Worm (Caenorhabditis elegans) whole organism, mixed stage, embryonic: ENCODE results near the gene srh-76.

Source experiments
- bed-3 ChIP-seq: fragments of 200-800 bp; sonication (Bioruptor generic); optimal IDR thresholded peaks from 3 replicates; lab custom pipeline; 2018; ENCODE audit warnings: mild to moderate bottlenecking, missing genetic modification characterization, moderate library complexity, missing compliant biosample characterization
- blmp-1 ChIP-seq: fragments of 150-350 bp; optimal IDR thresholded peaks from 2 replicates; lab custom pipeline; 2014; ENCODE audit warnings: missing biosample characterization, missing genetic modification characterization
- ceh-43 ChIP-seq: fragments of 200-800 bp; sonication (Bioruptor generic); optimal IDR thresholded peaks from 2 replicates; lab custom pipeline; 2018; ENCODE audit warnings: mild to moderate bottlenecking, missing genetic modification characterization, moderate library complexity, missing compliant biosample characterization
- ceh-83 ChIP-seq: fragments of 200-800 bp; sonication (Bioruptor generic); optimal IDR thresholded peaks from 2 replicates; lab custom pipeline; 2018; ENCODE audit warnings: mild to moderate bottlenecking, missing genetic modification characterization, missing compliant biosample characterization
- ces-1 ChIP-seq: fragments of 150-350 bp; optimal IDR thresholded peaks from 2 replicates; lab custom pipeline; 2014; ENCODE audit warnings: missing biosample characterization, missing genetic modification reagents, missing genetic modification characterization
- drap-1 ChIP-seq: fragments of 200-800 bp; sonication (Bioruptor generic); optimal IDR thresholded peaks from 3 replicates; lab custom pipeline; 2018; ENCODE audit warnings: mild to moderate bottlenecking, missing genetic modification characterization, missing compliant biosample characterization
- elt-1 ChIP-seq: sonication (generic microtip); optimal IDR thresholded peaks from 2 replicates; lab custom pipeline; 2017; ENCODE audit warnings: missing genetic modification characterization, mild to moderate bottlenecking, missing compliant biosample characterization, antibody characterized with exemption, moderate library complexity, borderline replicate concordance; ENCODE audit not compliant: insufficient read depth
- elt-3 ChIP-seq: fragments of 150-350 bp; optimal IDR thresholded peaks from 2 replicates; lab custom pipeline; 2014; ENCODE audit warnings: missing biosample characterization, missing genetic modification characterization
- flh-1 ChIP-seq: fragments of 200-800 bp; sonication (Bioruptor generic); optimal IDR thresholded peaks from 2 replicates; lab custom pipeline; 2018; ENCODE audit warnings: mild to moderate bottlenecking, missing genetic modification characterization, moderate library complexity, missing compliant biosample characterization
- ham-2 ChIP-seq: fragments of 200-800 bp; sonication (Bioruptor generic); optimal IDR thresholded peaks from 2 replicates; lab custom pipeline; 2018; ENCODE audit warnings: mild to moderate bottlenecking, missing genetic modification characterization, missing compliant biosample characterization
- hlh-1 ChIP-seq: fragments of 150-350 bp; optimal IDR thresholded peaks from 2 replicates; lab custom pipeline; 2014; ENCODE audit warnings: missing biosample characterization, missing genetic modification reagents, missing genetic modification characterization
- lin-13 ChIP-seq: fragments of 150-350 bp; optimal IDR thresholded peaks from 2 replicates; lab custom pipeline; 2014; ENCODE audit warnings: missing biosample characterization, missing genetic modification characterization
- lin-32 ChIP-seq: fragments of 200-800 bp; sonication (Bioruptor generic); optimal IDR thresholded peaks from 2 replicates; lab custom pipeline; 2018; ENCODE audit warnings: mild to moderate bottlenecking, missing genetic modification characterization, missing compliant biosample characterization
- lsy-2 ChIP-seq: fragments of 150-350 bp; optimal IDR thresholded peaks from 2 replicates; lab custom pipeline; 2014; ENCODE audit warnings: missing biosample characterization, missing genetic modification characterization
- mab-5 ChIP-seq: fragments of 150-350 bp; optimal IDR thresholded peaks from 2 replicates; lab custom pipeline; 2014; ENCODE audit warnings: missing biosample characterization, missing genetic modification characterization
- mep-1 ChIP-seq: fragments of 150-350 bp; optimal IDR thresholded peaks from 2 replicates; lab custom pipeline; 2017; ENCODE audit warnings: missing biosample characterization, missing genetic modification reagents, missing genetic modification characterization, inconsistent platforms
- mls-2 ChIP-seq: sonication (generic microtip); optimal IDR thresholded peaks from 2 replicates; lab custom pipeline; 2016; ENCODE audit warnings: mild to moderate bottlenecking, missing genetic modification characterization, moderate library complexity, missing compliant biosample characterization
- nhr-2 ChIP-seq: fragments of 150-350 bp; optimal IDR thresholded peaks from 2 replicates; lab custom pipeline; 2014; ENCODE audit warnings: missing biosample characterization, missing genetic modification characterization
- nhr-237 ChIP-seq: fragments of 150-350 bp; optimal IDR thresholded peaks from 2 replicates; lab custom pipeline; 2014; ENCODE audit warnings: missing biosample characterization, missing genetic modification characterization
- nhr-28 ChIP-seq: fragments of 150-350 bp; optimal IDR thresholded peaks from 2 replicates; lab custom pipeline; 2014; ENCODE audit warnings: missing biosample characterization, missing genetic modification characterization
- nhr-76 ChIP-seq: sonication (generic microtip); optimal IDR thresholded peaks from 2 replicates; lab custom pipeline; 2017; ENCODE audit warnings: missing biosample characterization, missing genetic modification characterization
- pha-4 ChIP-seq: fragments of 150-350 bp; optimal IDR thresholded peaks from 2 replicates; lab custom pipeline; 2018; ENCODE audit warnings: missing biosample characterization, missing genetic modification reagents, missing genetic modification characterization
- snpc-4 ChIP-seq: fragments of 150-350 bp; optimal IDR thresholded peaks from 2 replicates; lab custom pipeline; 2014; ENCODE audit warnings: missing biosample characterization, missing genetic modification characterization
- tbx-8 ChIP-seq: fragments of 200-800 bp; sonication (Bioruptor generic); optimal IDR thresholded peaks from 2 replicates; lab custom pipeline; 2018; ENCODE audit warnings: mild to moderate bottlenecking, missing genetic modification characterization, moderate library complexity, missing compliant biosample characterization
- unc-120 ChIP-seq: sonication (generic microtip); optimal IDR thresholded peaks from 2 replicates; lab custom pipeline; 2017; ENCODE audit warnings: missing genetic modification characterization, missing compliant biosample characterization; ENCODE audit not compliant: poor library complexity, severe bottlenecking
- zip-8 ChIP-seq: fragments of 150-350 bp; optimal IDR thresholded peaks from 2 replicates; lab custom pipeline; 2014; ENCODE audit warnings: missing biosample characterization, missing genetic modification characterization
- ztf-11 ChIP-seq: fragments of 150-350 bp; optimal IDR thresholded peaks from 2 replicates; lab custom pipeline; 2014; ENCODE audit warnings: missing biosample characterization, missing genetic modification characterization

Gene srh-76

DNA sequence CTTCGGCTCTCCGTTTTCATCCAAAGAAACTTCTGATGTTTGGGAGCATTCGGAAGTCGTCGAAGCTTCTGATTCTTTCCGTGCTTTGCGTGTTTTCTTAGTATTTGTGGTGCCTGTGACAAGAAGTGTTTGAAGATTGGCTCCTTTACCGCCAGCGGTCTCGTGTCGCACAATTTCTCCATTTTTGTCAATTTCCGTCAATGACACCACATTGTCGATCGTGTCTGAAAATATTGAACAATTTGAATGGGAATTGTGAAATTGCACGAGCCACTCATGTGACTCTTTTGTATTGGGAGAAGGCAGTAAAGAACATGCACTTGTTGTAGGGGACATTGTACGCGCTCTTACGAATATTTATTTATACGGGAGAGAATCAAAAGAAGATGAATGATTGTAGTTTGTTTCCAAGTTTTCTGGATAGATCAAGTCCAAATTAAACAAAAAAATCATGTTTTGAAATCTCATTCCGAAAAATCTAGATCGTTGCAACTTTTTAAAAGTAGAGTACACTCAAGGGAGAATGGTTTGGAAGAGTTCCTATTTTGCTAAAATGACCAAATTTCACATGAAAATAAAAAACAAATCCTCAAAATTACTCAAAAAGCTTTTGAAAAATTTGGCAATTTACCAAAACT lies 9.0 kb downstream of the srh-76 start:
- no peak for TF ChIP-seq ceh-83 (GFP tag; lab: Kevin White, UChicago)
- TF ChIP-seq mep-1 (tag; lab: Kevin White, UChicago), result no peak
- TF ChIP-seq elt-3 (tag; lab: Kevin White, UChicago), result no peak
- TF ChIP-seq ham-2 (GFP tag; lab: Kevin White, UChicago), result no peak
- no peak for TF ChIP-seq bed-3 (GFP tag; lab: Kevin White, UChicago)

DNA sequence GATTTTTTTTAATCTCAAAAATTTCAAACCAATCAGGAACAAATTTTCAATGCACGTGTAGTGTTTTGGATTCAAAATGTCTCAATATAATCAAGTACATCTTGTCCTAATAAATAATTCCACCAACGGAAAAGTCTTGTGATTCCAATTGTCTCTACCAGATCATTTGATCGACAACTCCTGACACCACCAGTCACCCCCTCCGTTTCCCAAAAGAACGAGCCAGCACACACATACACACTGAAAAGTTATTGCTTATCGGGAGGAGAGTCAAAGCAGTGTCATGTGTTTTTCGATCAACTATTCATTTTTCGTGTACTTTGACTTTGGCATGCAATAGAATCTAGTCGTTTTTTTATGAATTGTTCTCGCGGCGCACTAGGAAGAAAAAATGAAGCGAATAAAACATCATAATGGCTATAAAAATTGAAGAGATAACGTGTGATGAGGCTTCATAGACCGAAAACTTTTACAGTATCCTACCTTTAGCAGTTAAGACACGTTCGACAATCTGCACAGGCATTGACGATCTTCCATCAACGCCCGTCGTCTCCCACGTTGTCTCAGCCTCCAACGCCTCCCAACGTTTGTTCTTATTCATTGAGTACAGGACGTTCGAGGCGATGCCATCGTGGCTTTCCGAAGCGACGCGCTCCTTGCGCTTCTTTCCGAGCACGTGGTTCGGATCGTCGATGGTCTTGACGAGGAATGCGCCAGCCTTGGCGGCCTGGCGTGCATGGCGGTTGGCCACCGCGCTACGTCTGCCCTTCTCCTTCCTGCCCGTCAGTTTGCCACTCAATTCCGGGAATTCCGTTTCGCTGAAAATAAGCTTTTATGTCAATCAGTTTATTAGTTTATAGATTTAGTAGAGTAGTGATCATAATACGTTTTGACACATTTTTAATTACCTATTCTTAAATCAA lies 10.0 kb downstream of the srh-76 start:
- TF ChIP-seq mab-5 (tag; lab: Kevin White, UChicago), result no peak
- TF ChIP-seq zip-8 (tag; lab: Kevin White, UChicago), result no peak
- no peak for TF ChIP-seq nhr-28 (tag; lab: Kevin White, UChicago)
- no peak for TF ChIP-seq nhr-237
- no peak for TF ChIP-seq snpc-4 (tag; lab: Kevin White, UChicago)
- TF ChIP-seq ham-2 (GFP tag; lab: Kevin White, UChicago), result no peak
- no peak for TF ChIP-seq mep-1 (tag; lab: Kevin White, UChicago)
- TF ChIP-seq flh-1 (GFP tag; lab: Kevin White, UChicago), result no peak
- peak; percentile 13 for TF ChIP-seq ceh-83 (GFP tag; lab: Kevin White, UChicago)
- peak; percentile 6 for TF ChIP-seq drap-1 (GFP tag; lab: Kevin White, UChicago)
- no peak for TF ChIP-seq ces-1 (GFP tag; lab: Kevin White, UChicago)
- TF ChIP-seq hlh-1 (tag; lab: Kevin White, UChicago), result no peak
- no peak for TF ChIP-seq lsy-2 (tag; lab: Kevin White, UChicago)
- no peak for TF ChIP-seq tbx-8 (GFP tag; lab: Kevin White, UChicago)
- no peak for TF ChIP-seq nhr-2 (tag; lab: Kevin White, UChicago)

DNA sequence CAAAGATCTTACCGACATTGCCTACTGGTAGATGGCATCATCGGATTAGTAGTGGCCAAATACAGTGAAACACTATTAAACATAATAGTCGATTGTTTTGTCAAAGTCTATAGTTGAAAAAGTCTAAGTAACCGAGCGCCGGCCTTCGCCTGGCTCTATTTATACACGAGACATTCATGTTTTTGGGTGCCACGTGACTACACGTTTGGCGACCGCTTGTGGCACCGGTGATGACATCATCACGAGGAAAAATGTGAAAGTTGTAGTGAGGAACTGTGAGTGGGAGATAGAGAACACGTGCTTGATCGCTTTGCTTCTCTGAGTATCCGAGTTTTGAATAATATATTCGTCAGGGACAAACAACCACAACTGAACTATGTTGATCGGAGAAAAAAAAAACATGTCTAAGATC lies 10.7 kb downstream of the srh-76 start:
- TF ChIP-seq nhr-76 (tag; lab: Kevin White, UChicago) (no peak), ceh-83 (GFP tag; lab: Kevin White, UChicago) (no peak)

DNA sequence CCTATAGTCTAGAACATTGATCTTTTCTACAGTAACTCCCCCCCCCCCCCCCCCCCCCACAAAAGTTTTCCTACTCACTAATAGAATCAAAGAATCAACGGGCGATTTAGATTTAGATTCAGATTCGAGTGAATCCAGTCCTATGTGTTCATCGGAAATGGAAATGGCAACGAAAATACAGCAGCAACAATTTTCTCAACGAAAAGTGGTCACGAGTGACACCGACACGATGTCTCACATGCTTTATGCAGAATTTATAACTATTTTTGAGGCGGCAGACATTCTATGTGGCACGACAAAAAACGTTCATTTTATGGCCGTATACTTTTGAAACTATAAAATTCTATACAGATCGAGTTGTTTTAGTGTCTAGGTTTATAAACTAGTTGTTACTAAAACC lies 11.5 kb downstream of the srh-76 start:
- TF ChIP-seq ceh-43 (no peak), blmp-1 (no peak), elt-3 (tag; lab: Kevin White, UChicago) (no peak), mab-5 (tag; lab: Kevin White, UChicago) (no peak), ham-2 (GFP tag; lab: Kevin White, UChicago) (no peak), ztf-11 (tag; lab: Kevin White, UChicago) (no peak), nhr-2 (tag; lab: Kevin White, UChicago) (no peak), lin-32 (GFP tag; lab: Kevin White, UChicago) (no peak), elt-1 (tag; lab: Kevin White, UChicago) (no peak), unc-120 (tag; lab: Kevin White, UChicago) (no peak), lin-13 (tag; lab: Kevin White, UChicago) (no peak)

DNA sequence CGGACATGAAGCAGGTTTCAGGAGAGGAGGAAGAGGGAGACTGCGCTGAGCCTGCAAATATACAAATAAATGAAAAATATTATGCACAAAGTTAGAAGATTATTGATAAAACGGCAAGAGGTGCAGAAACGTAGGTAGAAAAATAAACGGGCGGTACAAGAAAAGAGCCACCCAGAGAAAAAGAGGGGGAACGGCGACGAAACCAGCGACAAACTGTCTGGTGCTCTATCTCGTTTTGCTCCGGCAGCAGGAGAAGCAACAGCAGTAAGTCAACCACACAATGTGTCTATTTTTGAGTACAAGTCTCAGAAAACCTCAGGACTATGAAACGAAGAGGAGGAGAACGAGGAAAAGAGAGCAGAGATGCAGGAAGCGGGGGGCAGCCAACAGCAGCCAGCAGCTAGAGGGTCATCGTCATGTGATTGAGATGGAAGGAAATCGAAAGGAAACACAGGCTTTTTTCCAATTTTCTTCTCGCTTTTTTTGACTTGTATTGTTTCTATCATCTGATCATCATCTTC lies 12.1 kb downstream of the srh-76 start, which contains the start of gene F26F12.3:
Gene F26F12.3 (minus strand): TSS at position 51 of the 521 bp plus-strand sequence.
- TF ChIP-seq mls-2 (no peak), hlh-1 (tag; lab: Kevin White, UChicago) (no peak), pha-4 (no peak), nhr-2 (tag; lab: Kevin White, UChicago) (no peak), unc-120 (tag; lab: Kevin White, UChicago) (peak; percentile 15)
- TF ChIP-seq, all 35 proteins: peak for 1
